Worm (Caenorhabditis elegans): Measurements from ENCODE around the gene madd-3.

Gene madd-3

ce11 chrX:14267170-14267569, 29.3 kb downstream of the madd-3 start:
- TF ChIP-seq nhr-23 (tag; optimal IDR thresholded peaks at IDR 0.05), result no peak
- TF ChIP-seq elt-1 (tag; optimal IDR thresholded peaks at IDR 0.05), result peak; percentile 65

- no peak for TF ChIP-seq snpc-4 (tag; optimal IDR thresholded peaks at IDR 0.05)
- no peak for TF ChIP-seq unc-39 (tag; optimal IDR thresholded peaks at IDR 0.05)
- TF ChIP-seq ceh-82 (tag; optimal IDR thresholded peaks at IDR 0.05), result no peak
- no peak for TF ChIP-seq fos-1 (tag; optimal IDR thresholded peaks at IDR 0.05)
- no peak for TF ChIP-seq nhr-12 (tag; optimal IDR thresholded peaks at IDR 0.05)
- no peak for TF ChIP-seq fkh-2 (tag; optimal IDR thresholded peaks at IDR 0.05)
- TF ChIP-seq aly-2 (tag; optimal IDR thresholded peaks at IDR 0.05), result no peak
- no peak for TF ChIP-seq lsy-12 (tag; optimal IDR thresholded peaks at IDR 0.05)
- no peak for TF ChIP-seq nhr-67 (tag; optimal IDR thresholded peaks at IDR 0.05)
- no peak for TF ChIP-seq pqm-1 (tag; optimal IDR thresholded peaks at IDR 0.05)
- TF ChIP-seq R02D3.7 (tag; optimal IDR thresholded peaks at IDR 0.05), result no peak
- no peak for TF ChIP-seq pha-4 (tag; optimal IDR thresholded peaks at IDR 0.05)
These were observed 33.0 kb downstream of the madd-3 start, which contains the start of gene E02H4.8 for ce11 chrX:14263473-14263872. E02H4.8 (minus strand) TSS chrX:14263573.

- TF ChIP-seq aly-2 (tag; optimal IDR thresholded peaks at IDR 0.05), result no peak
- TF ChIP-seq tbx-2 (tag; optimal IDR thresholded peaks at IDR 0.05), result no peak
- no peak for TF ChIP-seq jun-1 (tag; optimal IDR thresholded peaks at IDR 0.05)
- no peak for TF ChIP-seq ztf-4 (tag; optimal IDR thresholded peaks at IDR 0.05)
- TF ChIP-seq eor-1 (tag; optimal IDR thresholded peaks at IDR 0.05), result no peak
- TF ChIP-seq elt-2 (tag; optimal IDR thresholded peaks at IDR 0.05), result no peak
- no peak for TF ChIP-seq unc-39 (tag; optimal IDR thresholded peaks at IDR 0.05)
- no peak for TF ChIP-seq mdl-1 (tag; optimal IDR thresholded peaks at IDR 0.05)
- no peak for TF ChIP-seq snpc-4 (tag; optimal IDR thresholded peaks at IDR 0.05)
- TF ChIP-seq nhr-25 (tag; optimal IDR thresholded peaks at IDR 0.05), result no peak
- TF ChIP-seq fkh-10 (GFP tag; optimal IDR thresholded peaks at IDR 0.05), result no peak
- no peak for TF ChIP-seq egl-27 (tag; optimal IDR thresholded peaks at IDR 0.05)
- no peak for TF ChIP-seq lin-39 (tag; optimal IDR thresholded peaks at IDR 0.05)
- TF ChIP-seq sea-2 (GFP tag; optimal IDR thresholded peaks at IDR 0.05), result no peak
These were observed 38.8 kb downstream of the madd-3 start, which contains the start of gene E02H4.4 for ce11 chrX:14257661-14258060. E02H4.4 (plus strand) TSS chrX:14257961.

- peak; percentile 36 for TF ChIP-seq elt-2 (tag; optimal IDR thresholded peaks at IDR 0.05)
- peak; percentile 12 for TF ChIP-seq pqm-1 (tag; optimal IDR thresholded peaks at IDR 0.05)
- TF ChIP-seq elt-1 (tag; optimal IDR thresholded peaks at IDR 0.05), result no peak
- TF ChIP-seq nhr-76 (tag; optimal IDR thresholded peaks at IDR 0.05), result no peak
These were observed 40.5 kb downstream of the madd-3 start, which contains the start of gene E02H4.7 for ce11 chrX:14255973-14256372. E02H4.7 (plus strand) TSS chrX:14256273.

- no peak for TF ChIP-seq unc-39 (tag; optimal IDR thresholded peaks at IDR 0.05)
- TF ChIP-seq fkh-2 (tag; optimal IDR thresholded peaks at IDR 0.05), result no peak
- TF ChIP-seq egl-5 (tag; optimal IDR thresholded peaks at IDR 0.05), result no peak
- TF ChIP-seq nhr-76 (tag; optimal IDR thresholded peaks at IDR 0.05), result no peak
- no peak for TF ChIP-seq skn-1 (tag; optimal IDR thresholded peaks at IDR 0.05)
- TF ChIP-seq nhr-23 (tag; optimal IDR thresholded peaks at IDR 0.05), result no peak
- no peak for TF ChIP-seq mdl-1 (tag; optimal IDR thresholded peaks at IDR 0.05)
- TF ChIP-seq fos-1 (tag; optimal IDR thresholded peaks at IDR 0.05), result no peak
These were observed 41.4 kb downstream of the madd-3 start, which contains the start of gene E02H4.5 for ce11 chrX:14255031-14255430. E02H4.5 (minus strand) TSS chrX:14255131.

ce11 chrX:14252042-14252441, 44.4 kb downstream of the madd-3 start, which contains the start of gene E02H4.6:
E02H4.6 (minus strand) TSS chrX:14252142.
- TF ChIP-seq skn-1 (tag; optimal IDR thresholded peaks at IDR 0.05) (no peak), lin-39 (tag; optimal IDR thresholded peaks at IDR 0.05) (no peak), lsy-12 (tag; optimal IDR thresholded peaks at IDR 0.05) (no peak), ceh-28 (tag; optimal IDR thresholded peaks at IDR 0.05) (no peak), nhr-43 (tag; optimal IDR thresholded peaks at IDR 0.05; ENCODE audit: poor library complexity, severe bottlenecking) (no peak), unc-62 (GFP tag; optimal IDR thresholded peaks at IDR 0.05) (no peak)

All from whole organism, L3 larva.